Worm (Caenorhabditis elegans) whole organism, midembryonic: ENCODE data around the gene pyk-2.

Source experiments
- T22C8.4 ChIP-seq: fragments of 200-800 bp; sonication (Bioruptor generic); IDR thresholded peaks from 2 replicates; pipeline ENCODE4 v1.3.6; 2022; ENCODE audit warnings: missing genetic modification characterization, missing compliant biosample characterization
- cog-1 ChIP-seq: sonication (generic microtip); optimal IDR thresholded peaks from 2 replicates; lab custom pipeline; 2016; ENCODE audit warnings: missing genetic modification characterization, missing compliant biosample characterization
- med-1 ChIP-seq: sonication (generic microtip); optimal IDR thresholded peaks from 2 replicates; lab custom pipeline; 2017; ENCODE audit warnings: missing genetic modification characterization, mild to moderate bottlenecking, missing compliant biosample characterization, antibody characterized with exemption, missing genetic modification reagents; ENCODE audit not compliant: insufficient read depth
- ref-1 ChIP-seq: fragments of 200-800 bp; sonication (Bioruptor generic); conservative IDR thresholded peaks from 2 replicates; pipeline ENCODE4 v1.3.6; 2022; ENCODE audit warnings: missing genetic modification reagents, missing genetic modification characterization, missing compliant biosample characterization
- tab-1 ChIP-seq: fragments of 200-800 bp; sonication (Bioruptor generic); IDR thresholded peaks from 2 replicates; pipeline ENCODE4 v1.3.6; 2022; ENCODE audit warnings: missing genetic modification characterization, missing compliant biosample characterization
- ztf-23 ChIP-seq: fragments of 200-800 bp; sonication (Bioruptor generic); IDR thresholded peaks from 2 replicates; pipeline ENCODE4 v1.3.6; 2022; ENCODE audit warnings: missing genetic modification reagents, missing genetic modification characterization, missing compliant biosample characterization
- ztf-29 ChIP-seq: fragments of 200-800 bp; sonication (Bioruptor generic); IDR thresholded peaks from 2 replicates; pipeline ENCODE4 v1.3.6; 2022; ENCODE audit warnings: missing genetic modification reagents, missing genetic modification characterization, missing compliant biosample characterization

- TF ChIP-seq ref-1 (GFP tag; lab: Robert Waterston, UW) (no peak), ztf-23 (no peak), cog-1 (tag; lab: Kevin White, UChicago) (no peak), tab-1 (GFP tag; lab: Robert Waterston, UW) (no peak), T22C8.4 (GFP tag; lab: Robert Waterston, UW) (no peak), med-1 (no peak), ztf-29 (no peak)
These were observed 40.9 kb downstream of the pyk-2 start for ce11 chrIV:10950363-10951214.
